Worm (Caenorhabditis elegans) whole organism, L4 larva: ENCODE data around the gene R11D1.13.

ENCODE experiments used
- D1046.2 ChIP-seq: fragments of 200-800 bp; sonication (Bioruptor generic); IDR thresholded peaks from 2 replicates; pipeline ENCODE4 v1.3.6; 2022; ENCODE audit warnings: missing genetic modification characterization, missing compliant biosample characterization
- F37D6.2 ChIP-seq: sonication (generic microtip); optimal IDR thresholded peaks from 2 replicates; lab custom pipeline; 2016; ENCODE audit warnings: mild to moderate bottlenecking, missing genetic modification characterization, missing compliant biosample characterization
- R02D3.7 ChIP-seq: fragments of 150-350 bp; sonication (generic microtip); optimal IDR thresholded peaks from 3 replicates; lab custom pipeline; 2014; ENCODE audit warnings: missing biosample characterization, missing genetic modification characterization
- T20F7.1 ChIP-seq: fragments of 200-800 bp; sonication (Bioruptor generic); optimal IDR thresholded peaks from 2 replicates; lab custom pipeline; 2018; ENCODE audit warnings: mild to moderate bottlenecking, missing genetic modification characterization, missing compliant biosample characterization
- Y105C5A.15 ChIP-seq: fragments of 200-800 bp; sonication (Bioruptor generic); IDR thresholded peaks from 2 replicates; pipeline ENCODE4 v1.3.6; 2022; ENCODE audit warnings: missing genetic modification characterization, missing compliant biosample characterization
- Y5F2A.4 ChIP-seq: fragments of 200-800 bp; sonication (Bioruptor generic); optimal IDR thresholded peaks from 2 replicates; lab custom pipeline; 2018; ENCODE audit warnings: mild to moderate bottlenecking, missing genetic modification characterization, missing compliant biosample characterization
- Y75B8A.6 ChIP-seq: fragments of 200-800 bp; sonication (Bioruptor generic); IDR thresholded peaks from 2 replicates; pipeline ENCODE4 v1.3.6; 2022; ENCODE audit warnings: missing genetic modification reagents, missing genetic modification characterization, missing compliant biosample characterization
- aly-2 ChIP-seq: sonication (generic microtip); optimal IDR thresholded peaks from 2 replicates; lab custom pipeline; 2018; ENCODE audit warnings: missing biosample characterization, missing genetic modification characterization
- ceh-28 ChIP-seq: fragments of 150-350 bp; optimal IDR thresholded peaks from 2 replicates; lab custom pipeline; 2014; ENCODE audit warnings: missing biosample characterization, missing genetic modification reagents, missing genetic modification characterization
- ceh-62 ChIP-seq: sonication (generic microtip); optimal IDR thresholded peaks from 2 replicates; lab custom pipeline; 2017; ENCODE audit warnings: missing biosample characterization, missing genetic modification characterization
- ces-1 ChIP-seq: fragments of 150-350 bp; sonication (generic microtip); optimal IDR thresholded peaks from 4 replicates; lab custom pipeline; 2014; ENCODE audit warnings: missing biosample characterization, missing genetic modification reagents, missing genetic modification characterization
- cey-2 ChIP-seq: sonication (generic microtip); optimal IDR thresholded peaks from 3 replicates; lab custom pipeline; 2017; ENCODE audit warnings: missing genetic modification characterization, mild to moderate bottlenecking, missing compliant biosample characterization, antibody characterized with exemption, borderline replicate concordance; ENCODE audit not compliant: insufficient read depth
- daf-16 ChIP-seq, 3 experiments: sonication (generic microtip); optimal IDR thresholded peaks; 2 replicates each; lab custom pipeline; 2016 to 2017; ENCODE audit warnings: missing genetic modification characterization in 3 of 3, missing genetic modification reagents in 3 of 3, mild to moderate bottlenecking in 2 of 3, missing compliant biosample characterization in 2 of 3, missing biosample characterization in 1 of 3, moderate library complexity in 1 of 3
- daf-19 ChIP-seq: fragments of 200-800 bp; sonication (Bioruptor generic); conservative IDR thresholded peaks from 2 replicates; pipeline ENCODE4 v1.3.6; 2022; ENCODE audit warnings: missing genetic modification characterization, missing compliant biosample characterization
- daf-8 ChIP-seq: fragments of 200-800 bp; sonication (Bioruptor generic); IDR thresholded peaks from 2 replicates; pipeline ENCODE4 v1.3.6; 2022; ENCODE audit warnings: missing genetic modification characterization, missing compliant biosample characterization
- dmd-6 ChIP-seq: fragments of 200-800 bp; sonication (Bioruptor generic); IDR thresholded peaks from 2 replicates; pipeline ENCODE4 v1.3.6; 2022; ENCODE audit warnings: missing genetic modification reagents, missing genetic modification characterization, missing compliant biosample characterization
- dmd-9 ChIP-seq: fragments of 200-800 bp; sonication (Bioruptor generic); IDR thresholded peaks from 2 replicates; pipeline ENCODE4 v1.3.6; 2022; ENCODE audit warnings: missing genetic modification reagents, missing genetic modification characterization, missing compliant biosample characterization
- dpl-1 ChIP-seq: fragments of 150-350 bp; optimal IDR thresholded peaks from 2 replicates; lab custom pipeline; 2014; ENCODE audit warnings: missing biosample characterization, missing genetic modification reagents, missing genetic modification characterization
- duxl-1 ChIP-seq: sonication (generic microtip); optimal IDR thresholded peaks from 2 replicates; lab custom pipeline; 2016; ENCODE audit warnings: mild to moderate bottlenecking, missing genetic modification characterization, moderate library complexity, missing compliant biosample characterization; ENCODE audit not compliant: poor library complexity
- dve-1 ChIP-seq: sonication (generic microtip); optimal IDR thresholded peaks from 2 replicates; lab custom pipeline; 2017; ENCODE audit warnings: antibody characterized with exemption, mild to moderate bottlenecking, missing genetic modification characterization, missing compliant biosample characterization; ENCODE audit not compliant: insufficient read depth
- egl-27 ChIP-seq: sonication (generic microtip); optimal IDR thresholded peaks from 3 replicates; lab custom pipeline; 2017; ENCODE audit warnings: missing biosample characterization, missing genetic modification reagents, missing genetic modification characterization
- fkh-10 ChIP-seq: fragments of 150-350 bp; optimal IDR thresholded peaks from 2 replicates; lab custom pipeline; 2014; ENCODE audit warnings: missing biosample characterization, missing genetic modification reagents, missing genetic modification characterization
- gei-8 ChIP-seq: fragments of 200-800 bp; sonication (Bioruptor generic); optimal IDR thresholded peaks from 2 replicates; lab custom pipeline; 2018; ENCODE audit warnings: mild to moderate bottlenecking, missing genetic modification characterization, missing compliant biosample characterization
- hlh-11 ChIP-seq: fragments of 200-800 bp; sonication (Bioruptor generic); optimal IDR thresholded peaks from 2 replicates; lab custom pipeline; 2018; ENCODE audit warnings: mild to moderate bottlenecking, missing genetic modification characterization, missing compliant biosample characterization
- hlh-30 ChIP-seq: sonication (generic microtip); optimal IDR thresholded peaks from 2 replicates; lab custom pipeline; 2017; ENCODE audit warnings: antibody characterized with exemption, mild to moderate bottlenecking, missing genetic modification characterization, missing compliant biosample characterization; ENCODE audit not compliant: insufficient read depth
- hmg-1.1 ChIP-seq: fragments of 200-800 bp; sonication (Bioruptor generic); IDR thresholded peaks from 2 replicates; pipeline ENCODE4 v1.3.6; 2022; ENCODE audit warnings: missing genetic modification reagents, missing genetic modification characterization, missing compliant biosample characterization
- lin-38 ChIP-seq: fragments of 200-800 bp; sonication (Bioruptor generic); IDR thresholded peaks from 2 replicates; pipeline ENCODE4 v1.3.6; 2022; ENCODE audit warnings: missing genetic modification reagents, missing genetic modification characterization, missing compliant biosample characterization
- lir-3 ChIP-seq: sonication (generic microtip); optimal IDR thresholded peaks from 2 replicates; lab custom pipeline; 2016; ENCODE audit warnings: mild to moderate bottlenecking, missing genetic modification characterization, missing compliant biosample characterization
- lsy-2 ChIP-seq, 2 experiments: fragments of 150-350 bp in 1 of 2; sonication (generic microtip) in 1 of 2; optimal IDR thresholded peaks; 2 replicates each; lab custom pipeline; 2014 to 2017; ENCODE audit warnings: missing biosample characterization in 2 of 2, missing genetic modification characterization in 2 of 2
- mdl-1 ChIP-seq, 2 experiments: fragments of 150-350 bp in 1 of 2; sonication (generic microtip) in 1 of 2; optimal IDR thresholded peaks; 2 replicates each; lab custom pipeline; 2014 to 2017; ENCODE audit warnings: missing biosample characterization in 2 of 2, missing genetic modification characterization in 2 of 2
- mep-1 ChIP-seq: fragments of 150-350 bp; sonication (generic microtip); optimal IDR thresholded peaks from 3 replicates; lab custom pipeline; 2014; ENCODE audit warnings: missing biosample characterization, missing genetic modification characterization
- mxl-2 ChIP-seq: fragments of 200-800 bp; sonication (Bioruptor generic); conservative IDR thresholded peaks from 2 replicates; pipeline ENCODE4 v1.3.6; 2022; ENCODE audit warnings: missing genetic modification reagents, missing genetic modification characterization, missing compliant biosample characterization
- nhr-10 ChIP-seq: fragments of 150-350 bp; optimal IDR thresholded peaks from 2 replicates; lab custom pipeline; 2014; ENCODE audit warnings: missing biosample characterization, missing genetic modification characterization
- nhr-237 ChIP-seq: sonication (generic microtip); optimal IDR thresholded peaks from 2 replicates; lab custom pipeline; 2017; ENCODE audit warnings: missing biosample characterization, missing genetic modification characterization
- nhr-28 ChIP-seq: fragments of 150-350 bp; optimal IDR thresholded peaks from 2 replicates; lab custom pipeline; 2014; ENCODE audit warnings: missing biosample characterization, missing genetic modification characterization
- nhr-41 ChIP-seq: fragments of 200-800 bp; sonication (Bioruptor generic); IDR thresholded peaks from 2 replicates; pipeline ENCODE4 v1.3.6; 2022; ENCODE audit warnings: missing genetic modification reagents, missing genetic modification characterization, missing compliant biosample characterization
- nhr-42 ChIP-seq: fragments of 200-800 bp; sonication (Bioruptor generic); IDR thresholded peaks from 2 replicates; pipeline ENCODE4 v1.3.6; 2022; ENCODE audit warnings: missing genetic modification characterization, missing compliant biosample characterization
- nhr-48 ChIP-seq: sonication (generic microtip); optimal IDR thresholded peaks from 2 replicates; lab custom pipeline; 2016; ENCODE audit warnings: mild to moderate bottlenecking, missing genetic modification characterization, missing compliant biosample characterization
- nhr-6 ChIP-seq: fragments of 150-350 bp; optimal IDR thresholded peaks from 2 replicates; lab custom pipeline; 2014; ENCODE audit warnings: missing biosample characterization, missing genetic modification characterization
- php-3 ChIP-seq: fragments of 200-800 bp; sonication (Bioruptor generic); IDR thresholded peaks from 2 replicates; pipeline ENCODE4 v1.3.6; 2022; ENCODE audit warnings: missing genetic modification reagents, missing genetic modification characterization, missing compliant biosample characterization
- pqm-1 ChIP-seq: sonication (generic microtip); optimal IDR thresholded peaks from 2 replicates; lab custom pipeline; 2017; ENCODE audit warnings: missing biosample characterization, missing genetic modification characterization
- snpc-1.2 ChIP-seq: fragments of 200-800 bp; sonication (Bioruptor generic); IDR thresholded peaks from 2 replicates; pipeline ENCODE4 v1.3.6; 2022; ENCODE audit warnings: missing genetic modification reagents, missing genetic modification characterization, missing compliant biosample characterization
- snpc-4 ChIP-seq: fragments of 150-350 bp; optimal IDR thresholded peaks from 2 replicates; lab custom pipeline; 2014; ENCODE audit warnings: missing biosample characterization, missing genetic modification characterization
- spr-1 ChIP-seq: sonication (generic microtip); optimal IDR thresholded peaks from 2 replicates; lab custom pipeline; 2016; ENCODE audit warnings: mild to moderate bottlenecking, missing genetic modification characterization, missing compliant biosample characterization
- unc-130 ChIP-seq: sonication (generic microtip); optimal IDR thresholded peaks from 2 replicates; lab custom pipeline; 2016; ENCODE audit warnings: missing genetic modification reagents, missing genetic modification characterization, missing compliant biosample characterization
- unc-62 ChIP-seq, 3 experiments: fragments of 150-350 bp in 1 of 3; sonication (generic microtip); optimal IDR thresholded peaks in 2 of 3; peaks in 1 of 3; 1 replicate in 1 of 3; 2 replicates in 2 of 3; lab custom pipeline; 2014 to 2017; ENCODE audit warnings: missing biosample characterization in 3 of 3, missing genetic modification characterization in 3 of 3, missing genetic modification reagents in 3 of 3, missing genotype in 1 of 3
- zag-1 ChIP-seq: fragments of 150-350 bp; optimal IDR thresholded peaks from 2 replicates; lab custom pipeline; 2014; ENCODE audit warnings: missing biosample characterization, missing genetic modification characterization
- zfp-2 ChIP-seq: sonication (generic microtip); optimal IDR thresholded peaks from 2 replicates; lab custom pipeline; 2016; ENCODE audit warnings: mild to moderate bottlenecking, missing genetic modification characterization, missing compliant biosample characterization
- zfp-3 ChIP-seq: fragments of 200-800 bp; sonication (Bioruptor generic); conservative IDR thresholded peaks from 2 replicates; pipeline ENCODE4 v1.3.6; 2022; ENCODE audit warnings: missing genetic modification reagents, missing genetic modification characterization, missing compliant biosample characterization
- zip-11 ChIP-seq: fragments of 200-800 bp; sonication (Bioruptor generic); IDR thresholded peaks from 2 replicates; pipeline ENCODE4 v1.3.6; 2022; ENCODE audit warnings: missing genetic modification characterization, missing compliant biosample characterization
- ztf-7 ChIP-seq: fragments of 150-350 bp; optimal IDR thresholded peaks from 2 replicates; lab custom pipeline; 2014; ENCODE audit warnings: missing biosample characterization, missing genetic modification characterization

Gene R11D1.13

DNA sequence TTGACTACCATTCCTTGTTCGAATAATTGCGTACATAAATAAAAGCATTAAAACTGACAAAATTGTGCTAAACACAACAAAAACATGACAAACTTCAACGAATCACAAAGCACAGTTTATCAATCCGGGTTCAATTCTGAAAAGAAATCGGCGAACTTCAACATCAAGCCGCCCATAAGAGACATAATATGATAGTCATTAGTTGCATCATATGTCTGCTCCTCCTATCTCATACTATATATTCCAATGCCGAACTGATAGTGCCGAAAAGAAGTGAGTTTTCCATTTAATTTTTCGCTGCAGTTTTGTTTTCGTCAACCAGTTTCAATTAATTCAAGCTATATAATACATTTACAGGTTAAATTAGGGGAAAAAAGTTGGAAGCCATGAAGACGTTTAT lies 14.7 kb downstream of the R11D1.13 start, which contains the start of gene hrg-7:
hrg-7 (plus strand) TSS at position 358 of the 400 bp plus-strand sequence.
- TF ChIP-seq dpl-1 (GFP tag; lab: Kevin White, UChicago) (no peak), ceh-62 (tag; lab: Kevin White, UChicago) (no peak), php-3 (GFP tag; lab: Robert Waterston, UW) (no peak), zfp-2 (tag; lab: Kevin White, UChicago) (no peak), duxl-1 (tag; lab: Kevin White, UChicago) (no peak), lin-38 (no peak), daf-16 (GFP tag; optimal IDR thresholded peaks at IDR 0.05; lab: Kevin White, UChicago) (no peak), daf-16 (tag; optimal IDR thresholded peaks at IDR 0.05; lab: Kevin White, UChicago) (peak; percentile 63), zip-11 (GFP tag; lab: Robert Waterston, UW) (no peak), daf-8 (GFP tag; lab: Robert Waterston, UW) (no peak), dmd-6 (GFP tag; lab: Robert Waterston, UW) (peak; percentile 39; the same call in 1 of the 2 replicates), hlh-30 (tag; lab: Kevin White, UChicago) (no peak), fkh-10 (GFP tag; lab: Kevin White, UChicago) (no peak), pqm-1 (tag; lab: Kevin White, UChicago) (peak; percentile 81), lsy-2 (tag; optimal IDR thresholded peaks at IDR 0.05; lab: Kevin White, UChicago) (peak in 1 of 2 experiments; percentile 10), spr-1 (tag; lab: Kevin White, UChicago) (no peak), ztf-7 (peak; percentile 96), aly-2 (tag; lab: Kevin White, UChicago) (no peak), unc-130 (GFP tag; lab: Kevin White, UChicago) (no peak), T20F7.1 (GFP tag; lab: Kevin White, UChicago) (no peak), daf-19 (no peak), zag-1 (tag; lab: Kevin White, UChicago) (no peak), Y5F2A.4 (GFP tag; lab: Kevin White, UChicago) (no peak), dve-1 (tag; lab: Kevin White, UChicago) (peak; percentile 64), mdl-1 (tag; optimal IDR thresholded peaks at IDR 0.05; lab: Kevin White, UChicago) (no peak), Y105C5A.15 (GFP tag; lab: Robert Waterston, UW) (no peak), hmg-1.1 (GFP tag; lab: Robert Waterston, UW) (no peak), F37D6.2 (no peak), nhr-6 (tag; lab: Kevin White, UChicago) (peak; percentile 40), cey-2 (no peak), mxl-2 (GFP tag; lab: Robert Waterston, UW) (no peak), lir-3 (no peak), mep-1 (tag; lab: Kevin White, UChicago) (peak; percentile 10), Y75B8A.6 (no peak), unc-62 (GFP tag; optimal IDR thresholded peaks at IDR 0.05 in 1 of 2; lab: Kevin White, UChicago) (no peak), unc-62 (tag; optimal IDR thresholded peaks at IDR 0.05; lab: Kevin White, UChicago) (no peak), zfp-3 (GFP tag; lab: Robert Waterston, UW) (no peak), hlh-11 (tag; lab: Kevin White, UChicago) (peak; percentile 51), nhr-237 (tag; lab: Kevin White, UChicago) (no peak), ceh-28 (no peak), egl-27 (tag; lab: Kevin White, UChicago) (no peak), gei-8 (GFP tag; lab: Kevin White, UChicago) (no peak), R02D3.7 (tag; lab: Kevin White, UChicago) (no peak), nhr-10 (tag; lab: Kevin White, UChicago) (no peak), dmd-9 (GFP tag; lab: Robert Waterston, UW) (no peak), snpc-4 (tag; lab: Kevin White, UChicago) (no peak), nhr-42 (no peak), nhr-48 (no peak), D1046.2 (GFP tag; lab: Robert Waterston, UW) (no peak), ces-1 (GFP tag; lab: Kevin White, UChicago) (no peak), nhr-41 (no peak), nhr-28 (tag; lab: Kevin White, UChicago) (peak; percentile 69), snpc-1.2 (GFP tag; lab: Robert Waterston, UW) (no peak)
